Worm (Caenorhabditis elegans) whole organism, young adult: ENCODE measurements around the gene mam-4.

ENCODE experiments used
- B0019.2 ChIP-seq: fragments of 200-800 bp; sonication (Bioruptor generic); conservative IDR thresholded peaks from 2 replicates; pipeline ENCODE4 v1.3.6; 2022; ENCODE audit warnings: missing genetic modification reagents, missing genetic modification characterization, missing compliant biosample characterization
- B0336.3 ChIP-seq: fragments of 200-800 bp; sonication (Bioruptor generic); IDR thresholded peaks from 2 replicates; pipeline ENCODE4 v1.3.6; 2022; ENCODE audit warnings: missing genetic modification characterization, missing compliant biosample characterization
- C06A6.2 ChIP-seq: fragments of 200-800 bp; sonication (Bioruptor generic); conservative IDR thresholded peaks from 2 replicates; pipeline ENCODE4 v1.3.6; 2022; ENCODE audit warnings: missing genetic modification characterization, missing compliant biosample characterization
- F10E7.11 ChIP-seq: sonication (generic microtip); optimal IDR thresholded peaks from 2 replicates; lab custom pipeline; 2017; ENCODE audit warnings: mild to moderate bottlenecking, missing genetic modification characterization, moderate library complexity, missing compliant biosample characterization
- F22D6.2 ChIP-seq: sonication (generic microtip); optimal IDR thresholded peaks from 2 replicates; lab custom pipeline; 2016; ENCODE audit warnings: mild to moderate bottlenecking, missing genetic modification characterization, missing compliant biosample characterization
- F23B12.7 ChIP-seq: sonication (generic microtip); optimal IDR thresholded peaks from 2 replicates; lab custom pipeline; 2017; ENCODE audit warnings: missing genetic modification characterization, mild to moderate bottlenecking, missing compliant biosample characterization, antibody characterized with exemption, moderate library complexity; ENCODE audit not compliant: insufficient read depth
- F37B4.10 ChIP-seq: fragments of 200-800 bp; sonication (Bioruptor generic); IDR thresholded peaks from 2 replicates; pipeline ENCODE4 v1.3.6; 2022; ENCODE audit warnings: missing genetic modification characterization, missing compliant biosample characterization
- F57A8.1 ChIP-seq: fragments of 200-800 bp; sonication (Bioruptor generic); optimal IDR thresholded peaks from 2 replicates; lab custom pipeline; 2018; ENCODE audit warnings: mild to moderate bottlenecking, missing genetic modification characterization, moderate library complexity, missing compliant biosample characterization
- T07F8.4 ChIP-seq: sonication (generic microtip); optimal IDR thresholded peaks from 2 replicates; lab custom pipeline; 2016; ENCODE audit warnings: mild to moderate bottlenecking, missing genetic modification characterization, moderate library complexity, missing compliant biosample characterization
- aptf-3 ChIP-seq: fragments of 200-800 bp; sonication (Bioruptor generic); IDR thresholded peaks from 2 replicates; pipeline ENCODE4 v1.3.6; 2022; ENCODE audit warnings: missing genetic modification characterization, missing compliant biosample characterization
- atf-7 ChIP-seq: sonication (generic microtip); optimal IDR thresholded peaks from 2 replicates; lab custom pipeline; 2017; ENCODE audit warnings: mild to moderate bottlenecking, missing genetic modification characterization, missing compliant biosample characterization
- ccch-3 ChIP-seq: fragments of 200-800 bp; sonication (Bioruptor generic); optimal IDR thresholded peaks from 2 replicates; lab custom pipeline; 2018; ENCODE audit warnings: mild to moderate bottlenecking, missing genetic modification characterization, missing compliant biosample characterization
- ceh-40 ChIP-seq: fragments of 200-800 bp; sonication (Bioruptor generic); IDR thresholded peaks from 2 replicates; pipeline ENCODE4 v1.3.6; 2022; ENCODE audit warnings: missing genetic modification characterization, missing compliant biosample characterization
- ceh-58 ChIP-seq: fragments of 200-800 bp; sonication (Bioruptor generic); IDR thresholded peaks from 2 replicates; pipeline ENCODE4 v1.3.6; 2022; ENCODE audit warnings: missing genetic modification characterization, missing compliant biosample characterization
- ceh-91 ChIP-seq: fragments of 200-800 bp; sonication (Bioruptor generic); IDR thresholded peaks from 2 replicates; pipeline ENCODE4 v1.3.6; 2022; ENCODE audit warnings: missing genetic modification reagents, missing genetic modification characterization, missing compliant biosample characterization
- dpl-1 ChIP-seq: fragments of 150-350 bp; optimal IDR thresholded peaks from 2 replicates; lab custom pipeline; 2014; ENCODE audit warnings: missing biosample characterization, missing genetic modification reagents, missing genetic modification characterization
- efl-1 ChIP-seq: fragments of 150-350 bp; optimal IDR thresholded peaks from 2 replicates; lab custom pipeline; 2014; ENCODE audit warnings: missing biosample characterization, missing genetic modification reagents, missing genetic modification characterization
- egl-18 ChIP-seq: fragments of 200-800 bp; sonication (Bioruptor generic); IDR thresholded peaks from 2 replicates; pipeline ENCODE4 v1.3.6; 2022; ENCODE audit warnings: missing genetic modification reagents, missing genetic modification characterization, missing compliant biosample characterization
- egl-44 ChIP-seq: fragments of 200-800 bp; sonication (Bioruptor generic); IDR thresholded peaks from 2 replicates; pipeline ENCODE4 v1.3.6; 2022; ENCODE audit warnings: missing genetic modification reagents, missing genetic modification characterization, missing compliant biosample characterization
- egrh-3 ChIP-seq: fragments of 200-800 bp; sonication (Bioruptor generic); IDR thresholded peaks from 2 replicates; pipeline ENCODE4 v1.3.6; 2022; ENCODE audit warnings: missing genetic modification reagents, missing genetic modification characterization, missing compliant biosample characterization
- gei-17 ChIP-seq: fragments of 200-800 bp; sonication (Bioruptor generic); optimal IDR thresholded peaks from 2 replicates; lab custom pipeline; 2018; ENCODE audit warnings: mild to moderate bottlenecking, missing genetic modification characterization, missing compliant biosample characterization
- him-1 ChIP-seq: sonication (generic microtip); optimal IDR thresholded peaks from 2 replicates; lab custom pipeline; 2016; ENCODE audit warnings: missing genotype, missing genetic modification reagents, missing genetic modification characterization, missing compliant biosample characterization
- hlh-26 ChIP-seq: fragments of 200-800 bp; sonication (Bioruptor generic); conservative IDR thresholded peaks from 2 replicates; pipeline ENCODE4 v1.3.6; 2022; ENCODE audit warnings: missing genetic modification reagents, missing genetic modification characterization, missing compliant biosample characterization
- hsf-1 ChIP-seq: fragments of 200-800 bp; sonication (Bioruptor generic); IDR thresholded peaks from 2 replicates; pipeline ENCODE4 v1.3.6; 2022; ENCODE audit warnings: missing genetic modification reagents, missing genetic modification characterization, missing compliant biosample characterization
- let-526 ChIP-seq: fragments of 200-800 bp; sonication (Bioruptor generic); IDR thresholded peaks from 2 replicates; pipeline ENCODE4 v1.3.6; 2022; ENCODE audit warnings: missing genetic modification reagents, missing genetic modification characterization, missing compliant biosample characterization
- let-607 ChIP-seq, 2 experiments: fragments of 200-800 bp in 1 of 2; sonication (Bioruptor generic) in 1 of 2; sonication (generic microtip) in 1 of 2; optimal IDR thresholded peaks; 2 replicates each; lab custom pipeline; 2016 to 2018; ENCODE audit warnings: mild to moderate bottlenecking in 2 of 2, missing compliant biosample characterization in 2 of 2, missing genetic modification characterization in 2 of 2, moderate library complexity in 2 of 2, missing genotype in 1 of 2
- lin-26 ChIP-seq: fragments of 200-800 bp; sonication (Bioruptor generic); IDR thresholded peaks from 2 replicates; pipeline ENCODE4 v1.3.6; 2022; ENCODE audit warnings: missing genetic modification reagents, missing genetic modification characterization, missing compliant biosample characterization
- lin-35 ChIP-seq, 3 experiments: fragments of 150-350 bp in 2 of 3; sonication (generic microtip) in 1 of 3; optimal IDR thresholded peaks; 2 replicates each; lab custom pipeline; 2014 to 2018; ENCODE audit warnings: missing biosample characterization in 3 of 3, missing genetic modification characterization in 3 of 3, missing genetic modification reagents in 3 of 3
- lir-1 ChIP-seq: fragments of 200-800 bp; sonication (Bioruptor generic); conservative IDR thresholded peaks from 2 replicates; pipeline ENCODE4 v1.3.6; 2022; ENCODE audit warnings: missing genetic modification reagents, missing genetic modification characterization, missing compliant biosample characterization
- lsl-1 ChIP-seq: fragments of 200-800 bp; sonication (Bioruptor generic); optimal IDR thresholded peaks from 2 replicates; lab custom pipeline; 2018; ENCODE audit warnings: mild to moderate bottlenecking, missing genetic modification characterization, moderate library complexity, missing compliant biosample characterization
- madf-10 ChIP-seq: sonication (generic microtip); optimal IDR thresholded peaks from 2 replicates; lab custom pipeline; 2016; ENCODE audit warnings: mild to moderate bottlenecking, missing genetic modification characterization, missing compliant biosample characterization
- mel-28 ChIP-seq: sonication (generic microtip); optimal IDR thresholded peaks from 2 replicates; lab custom pipeline; 2016; ENCODE audit warnings: borderline replicate concordance, mild to moderate bottlenecking, missing genetic modification characterization, missing compliant biosample characterization
- nfya-1 ChIP-seq: sonication (generic microtip); optimal IDR thresholded peaks from 2 replicates; lab custom pipeline; 2017; ENCODE audit warnings: antibody characterized with exemption, missing compliant biosample characterization, missing genetic modification characterization, borderline replicate concordance; ENCODE audit not compliant: insufficient read depth
- nfya-2 ChIP-seq: fragments of 200-800 bp; sonication (Bioruptor generic); IDR thresholded peaks from 2 replicates; pipeline ENCODE4 v1.3.6; 2022; ENCODE audit warnings: missing genetic modification reagents, missing genetic modification characterization, missing compliant biosample characterization
- nhr-27 ChIP-seq: fragments of 200-800 bp; sonication (Bioruptor generic); optimal IDR thresholded peaks from 2 replicates; lab custom pipeline; 2018; ENCODE audit warnings: mild to moderate bottlenecking, missing genetic modification characterization, moderate library complexity, missing compliant biosample characterization
- pbrm-1 ChIP-seq: fragments of 200-800 bp; sonication (Bioruptor generic); IDR thresholded peaks from 2 replicates; pipeline ENCODE4 v1.3.6; 2022; ENCODE audit warnings: missing genetic modification reagents, missing genetic modification characterization, missing compliant biosample characterization
- snpc-1.1 ChIP-seq: sonication (generic microtip); optimal IDR thresholded peaks from 2 replicates; lab custom pipeline; 2017; ENCODE audit warnings: missing genetic modification characterization, mild to moderate bottlenecking, missing compliant biosample characterization, antibody characterized with exemption, moderate library complexity, missing genotype, missing genetic modification reagents; ENCODE audit not compliant: insufficient read depth
- tbx-9 ChIP-seq: sonication (generic microtip); optimal IDR thresholded peaks from 2 replicates; lab custom pipeline; 2016; ENCODE audit warnings: borderline replicate concordance, missing genetic modification characterization, inconsistent platforms, missing compliant biosample characterization
- xnd-1 ChIP-seq: sonication (generic microtip); optimal IDR thresholded peaks from 2 replicates; lab custom pipeline; 2016; ENCODE audit warnings: missing genotype, missing genetic modification reagents, missing genetic modification characterization, missing compliant biosample characterization
- zim-3 ChIP-seq: sonication (generic microtip); optimal IDR thresholded peaks from 2 replicates; lab custom pipeline; 2017; ENCODE audit warnings: mild to moderate bottlenecking, missing genetic modification characterization, moderate library complexity, missing compliant biosample characterization
- ztf-25 ChIP-seq: fragments of 200-800 bp; sonication (Bioruptor generic); IDR thresholded peaks from 2 replicates; pipeline ENCODE4 v1.3.6; 2022; ENCODE audit warnings: missing genetic modification reagents, missing genetic modification characterization, missing compliant biosample characterization

mam-4 gene

ce11 chrV:11247846-11248245, at the start of gene mam-4:
TSS of gene mam-4 (plus strand) at chrV:11248146.
- TF ChIP-seq F22D6.2 (tag; lab: Kevin White, UChicago) (no peak), lir-1 (GFP tag; lab: Robert Waterston, UW) (no peak), ceh-58 (GFP tag; lab: Robert Waterston, UW) (no peak), let-607 (tag; optimal IDR thresholded peaks at IDR 0.05; lab: Kevin White, UChicago) (no peak), T07F8.4 (tag; lab: Kevin White, UChicago) (no peak), B0336.3 (no peak), let-526 (GFP tag; lab: Robert Waterston, UW) (no peak), snpc-1.1 (tag; lab: Kevin White, UChicago) (no peak), gei-17 (GFP tag; lab: Kevin White, UChicago) (no peak), him-1 (no peak)

ce11 chrV:11199497-11199896, 48.4 kb upstream of the mam-4 start:
- TF ChIP-seq ceh-40, result no peak
- no peak for TF ChIP-seq F37B4.10 (GFP tag; lab: Robert Waterston, UW)
- TF ChIP-seq lin-26 (GFP tag; lab: Robert Waterston, UW), result no peak
- TF ChIP-seq nfya-2 (GFP tag; lab: Robert Waterston, UW), result no peak
- TF ChIP-seq ccch-3 (GFP tag; lab: Kevin White, UChicago), result no peak
- TF ChIP-seq F57A8.1 (GFP tag; lab: Kevin White, UChicago), result no peak
- no peak for TF ChIP-seq egrh-3
- no peak for TF ChIP-seq let-526 (GFP tag; lab: Robert Waterston, UW)
- no peak for TF ChIP-seq xnd-1 (tag; lab: Kevin White, UChicago)
- no peak for TF ChIP-seq ceh-91 (GFP tag; lab: Robert Waterston, UW)
- TF ChIP-seq madf-10, result no peak
- TF ChIP-seq hlh-26 (GFP tag; lab: Robert Waterston, UW), result no peak

- TF ChIP-seq pbrm-1 (no peak), hlh-26 (GFP tag; lab: Robert Waterston, UW) (no peak), atf-7 (tag; lab: Kevin White, UChicago) (no peak), ztf-25 (GFP tag; lab: Robert Waterston, UW) (no peak), nhr-27 (tag; lab: Kevin White, UChicago) (no peak), lsl-1 (GFP tag; lab: Kevin White, UChicago) (no peak), efl-1 (GFP tag; lab: Kevin White, UChicago) (no peak)
Measured at ce11 chrV:11200316-11200715, 47.6 kb upstream of the mam-4 start, which contains the start of gene K10D6.3. TSS of gene K10D6.3 (plus strand) at chrV:11200616.

ce11 chrV:11201826-11202565, 46.0 kb upstream of the mam-4 start, which contains the start of gene K10D6.4:
TSS of gene K10D6.4 (plus strand) at chrV:11201925.
- no peak for TF ChIP-seq hsf-1
- TF ChIP-seq F23B12.7, result no peak
- no peak for TF ChIP-seq lsl-1 (GFP tag; lab: Kevin White, UChicago)
- TF ChIP-seq C06A6.2 (GFP tag; lab: Robert Waterston, UW), result no peak
- no peak for TF ChIP-seq let-607 (tag; optimal IDR thresholded peaks at IDR 0.05; lab: Kevin White, UChicago)

- no peak for TF ChIP-seq nfya-1
- no peak for TF ChIP-seq zim-3 (tag; lab: Kevin White, UChicago)
- no peak for TF ChIP-seq dpl-1 (GFP tag; lab: Kevin White, UChicago)
- no peak for TF ChIP-seq egl-18
- no peak for TF ChIP-seq tbx-9 (tag; lab: Kevin White, UChicago)
- no peak for TF ChIP-seq lin-35 (GFP tag; optimal IDR thresholded peaks at IDR 0.05; lab: Kevin White, UChicago)
- no peak for TF ChIP-seq F10E7.11
- no peak for TF ChIP-seq mel-28 (tag; lab: Kevin White, UChicago)
- TF ChIP-seq B0019.2 (GFP tag; lab: Robert Waterston, UW), result no peak
- TF ChIP-seq egl-44 (GFP tag; lab: Robert Waterston, UW), result no peak
- TF ChIP-seq aptf-3, result no peak
- TF ChIP-seq F23B12.7, result no peak
Measured at ce11 chrV:11204452-11204851, 43.5 kb upstream of the mam-4 start.
